Fruit fly (Drosophila melanogaster) whole organism, embryonic: ENCODE measurements around the gene CG33668.

Experiments used
- C15 ChIP-seq: fragments of 200-800 bp; sonication (Bioruptor generic); IDR thresholded peaks from 3 replicates; pipeline ENCODE4 v1.3.6; 2022; ENCODE audit warnings: missing biosample characterization, missing genetic modification characterization
- CG1024 ChIP-seq: fragments of 200-800 bp; sonication (Bioruptor generic); IDR thresholded peaks from 2 replicates; pipeline ENCODE4 v1.3.6; 2022; ENCODE audit warnings: missing biosample characterization, missing genetic modification characterization
- CG10321 ChIP-seq: fragments of 200-800 bp; sonication (Bioruptor generic); IDR thresholded peaks from 2 replicates; pipeline ENCODE4 v1.3.6; 2022; ENCODE audit warnings: missing biosample characterization, missing genetic modification characterization
- CG10366 ChIP-seq: fragments of 200-800 bp; sonication (Bioruptor generic); IDR thresholded peaks from 2 replicates; pipeline ENCODE4 v1.3.6; 2022; ENCODE audit warnings: missing biosample characterization, missing genetic modification characterization
- CG11085 ChIP-seq: fragments of 200-800 bp; sonication (Bioruptor generic); IDR thresholded peaks from 2 replicates; pipeline ENCODE4 v1.3.6; 2022; ENCODE audit warnings: missing biosample characterization, missing genetic modification characterization
- CG12299 ChIP-seq: fragments of 200-800 bp; sonication (Bioruptor generic); optimal IDR thresholded peaks from 2 replicates; lab custom pipeline; 2018; ENCODE audit warnings: missing biosample characterization, mild to moderate bottlenecking, missing genetic modification characterization
- CG14965 ChIP-seq: fragments of 200-800 bp; sonication (Bioruptor generic); optimal IDR thresholded peaks from 2 replicates; lab custom pipeline; 2016; ENCODE audit warnings: missing biosample characterization, missing genetic modification characterization, borderline replicate concordance
- CG17829 ChIP-seq: fragments of 200-800 bp; optimal IDR thresholded peaks from 2 replicates; lab custom pipeline; 2019; ENCODE audit warnings: missing biosample characterization, mild to moderate bottlenecking, missing genetic modification characterization, moderate library complexity
- CG2678 ChIP-seq: fragments of 200-800 bp; sonication (Bioruptor generic); optimal IDR thresholded peaks from 3 replicates; lab custom pipeline; 2019; ENCODE audit warnings: missing biosample characterization, mild to moderate bottlenecking, missing genetic modification characterization, moderate library complexity
- CG2875 ChIP-seq: fragments of 200-800 bp; sonication (Bioruptor generic); optimal IDR thresholded peaks from 2 replicates; lab custom pipeline; 2017; ENCODE audit warnings: missing biosample characterization, mild to moderate bottlenecking, missing genetic modification characterization, missing genetic modification reagents
- CG31388 ChIP-seq: fragments of 200-800 bp; sonication (Bioruptor generic); optimal IDR thresholded peaks from 2 replicates; lab custom pipeline; 2016; ENCODE audit warnings: missing biosample characterization, missing genetic modification characterization
- CG34422 ChIP-seq: fragments of 200-800 bp; sonication (Bioruptor generic); IDR thresholded peaks from 3 replicates; pipeline ENCODE4 v1.3.6; 2022; ENCODE audit warnings: missing biosample characterization, missing genetic modification characterization
- CG4617 ChIP-seq: fragments of 200-800 bp; sonication (Bioruptor generic); optimal IDR thresholded peaks from 3 replicates; lab custom pipeline; 2016; ENCODE audit warnings: missing biosample characterization, missing genetic modification characterization, borderline replicate concordance
- CG8281 ChIP-seq: fragments of 200-800 bp; sonication (Bioruptor generic); optimal IDR thresholded peaks from 2 replicates; lab custom pipeline; 2018; ENCODE audit warnings: missing biosample characterization, mild to moderate bottlenecking, missing genetic modification characterization, moderate library complexity
- CG8359 ChIP-seq: fragments of 200-800 bp; sonication (Bioruptor generic); optimal IDR thresholded peaks from 2 replicates; lab custom pipeline; 2017; ENCODE audit warnings: missing biosample characterization, mild to moderate bottlenecking, missing genetic modification characterization, borderline replicate concordance
- CG8924 ChIP-seq: fragments of 200-800 bp; optimal IDR thresholded peaks from 3 replicates; lab custom pipeline; 2019; ENCODE audit warnings: missing biosample characterization, mild to moderate bottlenecking, missing genetic modification characterization, moderate library complexity
- Chrac-16 ChIP-seq: fragments of 200-800 bp; sonication (Bioruptor generic); optimal IDR thresholded peaks from 3 replicates; lab custom pipeline; 2016; ENCODE audit warnings: missing biosample characterization, missing genetic modification characterization
- CoRest ChIP-seq: fragments of 200-800 bp; sonication (Bioruptor generic); optimal IDR thresholded peaks from 3 replicates; lab custom pipeline; 2018; ENCODE audit warnings: missing biosample characterization, mild to moderate bottlenecking, missing genetic modification characterization, moderate library complexity
- D ChIP-seq, 2 experiments: fragments of 200-800 bp in 1 of 2; fragments of >200 bp in 1 of 2; sonication (Bioruptor generic) in 1 of 2; optimal IDR thresholded peaks; 2 replicates in 1 of 2; 3 replicates in 1 of 2; lab custom pipeline; 2017; ENCODE audit warnings: mild to moderate bottlenecking in 1 of 2, missing biosample characterization in 1 of 2, missing genetic modification characterization in 1 of 2, missing genetic modification reagents in 1 of 2
- D19B ChIP-seq: fragments of 200-800 bp; sonication (Bioruptor generic); optimal IDR thresholded peaks from 2 replicates; lab custom pipeline; 2017; ENCODE audit warnings: missing biosample characterization, mild to moderate bottlenecking, missing genetic modification characterization
- Dfd ChIP-seq, 2 experiments: fragments of >200 bp; optimal IDR thresholded peaks; 2 replicates each; lab custom pipeline; 2017; ENCODE audit warnings: missing biosample characterization in 2 of 2, missing genetic modification characterization in 2 of 2
- Fer1 ChIP-seq: fragments of 200-800 bp; sonication (Bioruptor generic); optimal IDR thresholded peaks from 2 replicates; lab custom pipeline; 2017; ENCODE audit warnings: missing biosample characterization, mild to moderate bottlenecking, missing genetic modification characterization
- H2.0 ChIP-seq: fragments of 200-800 bp; sonication (Bioruptor generic); IDR thresholded peaks from 2 replicates; pipeline ENCODE4 v1.3.6; 2022; ENCODE audit warnings: missing biosample characterization, missing genetic modification characterization
- HLH3B ChIP-seq: fragments of 200-800 bp; sonication (Bioruptor generic); IDR thresholded peaks from 2 replicates; pipeline ENCODE4 v1.3.6; 2022; ENCODE audit warnings: missing biosample characterization, missing genetic modification characterization
- HmgD ChIP-seq: fragments of 200-800 bp; sonication (Bioruptor generic); optimal IDR thresholded peaks from 3 replicates; lab custom pipeline; 2016; ENCODE audit warnings: missing biosample characterization, missing genetic modification characterization
- HmgZ ChIP-seq: fragments of 200-800 bp; sonication (Bioruptor generic); optimal IDR thresholded peaks from 2 replicates; lab custom pipeline; 2018; ENCODE audit warnings: missing biosample characterization, mild to moderate bottlenecking, missing genetic modification characterization
- MTF-1 ChIP-seq: fragments of 200-800 bp; sonication (Bioruptor generic); optimal IDR thresholded peaks from 2 replicates; lab custom pipeline; 2018; ENCODE audit warnings: missing biosample characterization, mild to moderate bottlenecking, missing genetic modification characterization, borderline replicate concordance
- Neu2 ChIP-seq: fragments of 200-800 bp; sonication (Bioruptor generic); optimal IDR thresholded peaks from 3 replicates; lab custom pipeline; 2016; ENCODE audit warnings: missing biosample characterization, missing genetic modification characterization, borderline replicate concordance
- PHDP ChIP-seq: fragments of 200-800 bp; sonication (Bioruptor generic); optimal IDR thresholded peaks from 3 replicates; lab custom pipeline; 2018; ENCODE audit warnings: missing biosample characterization, mild to moderate bottlenecking, missing genetic modification characterization, moderate library complexity
- Rx ChIP-seq: fragments of 200-800 bp; sonication (Bioruptor generic); IDR thresholded peaks from 2 replicates; pipeline ENCODE4 v1.3.6; 2022; ENCODE audit warnings: missing biosample characterization, missing genetic modification characterization
- Ssrp ChIP-seq: fragments of 200-800 bp; sonication (Bioruptor generic); optimal IDR thresholded peaks from 2 replicates; lab custom pipeline; 2018; ENCODE audit warnings: missing biosample characterization, mild to moderate bottlenecking, missing genetic modification characterization, moderate library complexity
- Xrp1 ChIP-seq: fragments of 200-800 bp; sonication (Bioruptor generic); IDR thresholded peaks from 2 replicates; pipeline ENCODE4 v1.3.6; 2022; ENCODE audit warnings: missing biosample characterization, missing genetic modification characterization
- bowl ChIP-seq: fragments of 200-800 bp; sonication (Bioruptor generic); IDR thresholded peaks from 2 replicates; pipeline ENCODE4 v1.3.6; 2022; ENCODE audit warnings: missing biosample characterization, missing genetic modification characterization
- chm ChIP-seq: fragments of 200-800 bp; sonication (Bioruptor generic); IDR thresholded peaks from 2 replicates; pipeline ENCODE4 v1.3.6; 2022; ENCODE audit warnings: missing biosample characterization, missing genetic modification characterization
- dati ChIP-seq: fragments of 200-800 bp; sonication (Bioruptor generic); IDR thresholded peaks from 2 replicates; pipeline ENCODE4 v1.3.6; 2022; ENCODE audit warnings: missing biosample characterization, missing genetic modification characterization
- dmrt99B ChIP-seq: fragments of 200-800 bp; sonication (Bioruptor generic); optimal IDR thresholded peaks from 2 replicates; lab custom pipeline; 2018; ENCODE audit warnings: missing biosample characterization, mild to moderate bottlenecking, missing genetic modification characterization, moderate library complexity
- fd96Cb ChIP-seq: fragments of 200-800 bp; sonication (Bioruptor generic); optimal IDR thresholded peaks from 2 replicates; lab custom pipeline; 2018; ENCODE audit warnings: missing biosample characterization, mild to moderate bottlenecking, missing genetic modification characterization, moderate library complexity
- fu2 ChIP-seq: fragments of 200-800 bp; sonication (Bioruptor generic); optimal IDR thresholded peaks from 2 replicates; lab custom pipeline; 2016; ENCODE audit warnings: missing biosample characterization, missing genetic modification characterization
- hkb ChIP-seq, 2 experiments: fragments of 200-800 bp in 1 of 2; fragments of >200 bp in 1 of 2; sonication (Bioruptor generic) in 1 of 2; IDR thresholded peaks in 1 of 2; optimal IDR thresholded peaks in 1 of 2; 2 replicates each; pipeline versions ENCODE4 v1.3.6 to Lab custom; 2017 to 2022; ENCODE audit warnings: missing biosample characterization in 1 of 2, missing genetic modification characterization in 1 of 2
- hth ChIP-seq: fragments of >200 bp; optimal IDR thresholded peaks from 2 replicates; lab custom pipeline; 2017; ENCODE audit warnings: inconsistent platforms
- insv ChIP-seq, 2 experiments: fragments of 200-800 bp; sonication (Bioruptor generic); optimal IDR thresholded peaks; 3 replicates each; lab custom pipeline; 2016 to 2018; ENCODE audit warnings: missing biosample characterization in 2 of 2, missing genetic modification characterization in 2 of 2
- mirr ChIP-seq: fragments of 200-800 bp; sonication (Bioruptor generic); optimal IDR thresholded peaks from 3 replicates; lab custom pipeline; 2018; ENCODE audit warnings: missing biosample characterization, mild to moderate bottlenecking, missing genetic modification characterization
- oc ChIP-seq: fragments of 200-800 bp; sonication (Bioruptor generic); optimal IDR thresholded peaks from 2 replicates; lab custom pipeline; 2018; ENCODE audit warnings: missing biosample characterization, mild to moderate bottlenecking, missing genetic modification characterization, moderate library complexity
- org-1 ChIP-seq: fragments of 200-800 bp; sonication (Bioruptor generic); optimal IDR thresholded peaks from 2 replicates; lab custom pipeline; 2017; ENCODE audit warnings: missing biosample characterization, missing genetic modification characterization
- sob ChIP-seq: fragments of 200-800 bp; sonication (Bioruptor generic); IDR thresholded peaks from 2 replicates; pipeline ENCODE4 v1.3.6; 2022; ENCODE audit warnings: missing biosample characterization, missing genetic modification characterization
- ssp ChIP-seq: fragments of 200-800 bp; sonication (Bioruptor generic); IDR thresholded peaks from 2 replicates; pipeline ENCODE4 v1.3.6; 2022; ENCODE audit warnings: missing biosample characterization, missing genetic modification characterization
- stc ChIP-seq: fragments of 200-800 bp; sonication (Bioruptor generic); IDR thresholded peaks from 2 replicates; pipeline ENCODE4 v1.3.6; 2022; ENCODE audit warnings: missing biosample characterization, missing genetic modification characterization
- tin ChIP-seq: fragments of 200-800 bp; sonication (Bioruptor generic); optimal IDR thresholded peaks from 3 replicates; lab custom pipeline; 2016; ENCODE audit warnings: missing biosample characterization, missing genetic modification characterization
- trh ChIP-seq: fragments of 200-800 bp; sonication (Bioruptor generic); optimal IDR thresholded peaks from 2 replicates; lab custom pipeline; 2016; ENCODE audit warnings: missing biosample characterization, missing genetic modification characterization
- z ChIP-seq: fragments of 200-800 bp; sonication (Bioruptor generic); IDR thresholded peaks from 3 replicates; pipeline ENCODE4 v1.3.6; 2022; ENCODE audit warnings: missing biosample characterization, missing genetic modification characterization
- zfh1 ChIP-seq: fragments of 200-800 bp; sonication (Bioruptor generic); IDR thresholded peaks from 3 replicates; pipeline ENCODE4 v1.3.6; 2022; ENCODE audit warnings: missing biosample characterization, missing genetic modification characterization

Gene CG33668

DNA sequence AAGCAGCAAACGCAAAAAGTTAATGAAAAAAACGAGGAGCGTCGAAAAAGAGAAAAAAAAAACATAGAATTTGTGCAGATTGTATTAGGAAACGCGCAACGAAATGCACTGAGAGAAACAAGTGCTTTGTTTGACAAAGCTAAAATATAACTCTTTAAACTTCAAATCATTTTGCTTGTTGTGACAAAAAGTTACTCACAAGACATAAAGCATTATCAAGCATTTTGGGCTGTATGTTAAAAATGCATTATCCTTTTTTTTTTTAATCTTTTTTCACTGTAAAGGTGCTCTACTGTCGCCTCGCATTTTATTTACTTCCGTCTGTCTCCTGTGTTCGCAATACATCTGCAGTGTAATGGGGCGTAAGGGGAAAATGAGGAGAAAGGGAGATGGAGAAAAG lies 42.5 kb downstream of the CG33668 start (continued):
- TF ChIP-seq Xrp1 (GFP tag; lab: Robert Waterston, UW) (no peak), bowl (GFP tag; lab: Robert Waterston, UW) (no peak), CoRest (peak; percentile 16), zfh1 (GFP tag; lab: Robert Waterston, UW) (no peak), CG2678 (tag; lab: Kevin White, UChicago) (peak; percentile 50), PHDP (tag; lab: Kevin White, UChicago) (peak; percentile 24), HLH3B (GFP tag; lab: Robert Waterston, UW) (0 out of 2 replicates have a peak, but pooled peaks have one; percentile 13), Ssrp (tag; lab: Kevin White, UChicago) (no peak), z (no peak), CG8924 (tag; lab: Kevin White, UChicago) (no peak), org-1 (GFP tag; lab: Kevin White, UChicago) (no peak), dmrt99B (tag; lab: Kevin White, UChicago) (peak; percentile 52), chm (GFP tag; lab: Robert Waterston, UW) (no peak), fu2 (no peak), hth (lab: Kevin White, UChicago) (no peak), CG17829 (tag; lab: Kevin White, UChicago) (no peak), CG14965 (no peak), Fer1 (GFP tag; lab: Kevin White, UChicago) (peak; percentile 40), C15 (no peak), hkb (optimal IDR thresholded peaks at IDR 0.05; lab: Kevin White, UChicago) (no peak), hkb (GFP tag; IDR thresholded peaks at IDR 0.05; lab: Robert Waterston, UW) (no peak), stc (0 out of 2 replicates have a peak, but pooled peaks have one; percentile 14), CG10366 (GFP tag; lab: Robert Waterston, UW) (no peak), CG8359 (no peak), CG12299 (no peak), CG31388 (GFP tag; lab: Kevin White, UChicago) (no peak), Chrac-16 (no peak), HmgD (no peak), oc (tag; lab: Kevin White, UChicago) (no peak), Dfd (GFP tag; optimal IDR thresholded peaks at IDR 0.05; lab: Kevin White, UChicago) (no peak), CG4617 (no peak), sob (no peak), ssp (GFP tag; lab: Robert Waterston, UW) (no peak; the same call in 1 of the 2 replicates), H2.0 (GFP tag; lab: Robert Waterston, UW) (no peak), Neu2 (GFP tag; lab: Kevin White, UChicago) (no peak), HmgZ (tag; lab: Kevin White, UChicago) (no peak), CG1024 (GFP tag; lab: Robert Waterston, UW) (no peak), insv (GFP tag; optimal IDR thresholded peaks at IDR 0.05; lab: Kevin White, UChicago) (no peak), MTF-1 (no peak), mirr (GFP tag; lab: Kevin White, UChicago) (no peak), CG8281 (no peak), CG2875 (GFP tag; lab: Kevin White, UChicago) (no peak), CG34422 (GFP tag; lab: Robert Waterston, UW) (no peak), CG10321 (GFP tag; lab: Robert Waterston, UW) (no peak), D (optimal IDR thresholded peaks at IDR 0.05; lab: Kevin White, UChicago) (no peak), D (GFP tag; optimal IDR thresholded peaks at IDR 0.05; lab: Kevin White, UChicago) (no peak), trh (GFP tag; lab: Kevin White, UChicago) (no peak), Rx (no peak), CG11085 (GFP tag; lab: Robert Waterston, UW) (no peak), D19B (GFP tag; lab: Kevin White, UChicago) (no peak), dati (no peak), tin (GFP tag; lab: Kevin White, UChicago) (no peak), fd96Cb (tag; lab: Kevin White, UChicago) (peak; percentile 11)
